Fruit fly (Drosophila melanogaster): ENCODE results near the gene CG31549.

- TF ChIP-seq CTCF (optimal IDR thresholded peaks at IDR 0.05) = no peak
- TF ChIP-seq CG8478 (optimal IDR thresholded peaks at IDR 0.05) = no peak
Measured at dm6 chr3R:5649903-5650302, 17.9 kb downstream of the CG31549 start.
